ENCODE assay signal across 2 worm cellular contexts in the genomic region with DNA sequence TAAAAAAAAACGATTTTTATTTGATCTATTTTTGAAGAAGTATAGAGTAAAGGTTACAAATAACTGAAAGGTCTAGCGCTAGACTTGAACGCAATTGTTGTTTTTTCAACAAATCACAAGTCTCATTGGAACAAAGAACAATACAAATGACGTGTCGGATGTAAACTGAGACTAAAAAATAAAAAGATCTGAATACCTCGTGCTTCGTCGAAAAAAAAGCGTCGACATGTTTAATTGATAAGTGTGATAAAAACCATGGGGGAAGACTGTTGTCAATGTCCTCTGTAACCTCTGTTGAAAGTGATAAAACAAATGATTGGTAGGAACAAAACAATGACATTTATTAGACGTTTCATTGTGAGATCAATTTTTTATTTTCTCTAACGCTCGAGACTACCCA.
TF ChIP-seq lines count a peak whose summit lies in the region.

No protein-coding gene starts in this region.

TF ChIP-seq in whole organism, L1 larva, 84 proteins besides CTCF, POLR2A, EP300 and RAD21 (continued from another document):
- TF ChIP-seq blmp-1 (tag; optimal IDR thresholded peaks at IDR 0.05; lab: Kevin White, UChicago) = peak; percentile 10
- TF ChIP-seq efl-3 (GFP tag; optimal IDR thresholded peaks at IDR 0.05; lab: Kevin White, UChicago) = no peak
- TF ChIP-seq egl-27 (tag; optimal IDR thresholded peaks at IDR 0.05; lab: Kevin White, UChicago) = no peak
- TF ChIP-seq egl-13 (tag; optimal IDR thresholded peaks at IDR 0.05; lab: Kevin White, UChicago) = no peak
- TF ChIP-seq unc-130 (tag; optimal IDR thresholded peaks at IDR 0.05; lab: Kevin White, UChicago) = peak; percentile 50
- TF ChIP-seq elt-3 (tag; optimal IDR thresholded peaks at IDR 0.05; lab: Kevin White, UChicago) = peak in 1 of 6 experiments; percentile 77

TF ChIP-seq in whole organism, L4 larva, 104 proteins besides CTCF, POLR2A, EP300 and RAD21 (continued from another document):
- TF ChIP-seq hlh-11 (tag; optimal IDR thresholded peaks at IDR 0.05; lab: Kevin White, UChicago) (peak; percentile 88), nhr-25 (tag; optimal IDR thresholded peaks at IDR 0.05; lab: Kevin White, UChicago; ENCODE audit: borderline replicate concordance, insufficient read depth) (peak; percentile 7), pqm-1 (tag; optimal IDR thresholded peaks at IDR 0.05; lab: Kevin White, UChicago) (peak; percentile 50)
